Worm (Caenorhabditis elegans): ENCODE data around the gene cpt-5.

- TF ChIP-seq zag-1 (tag; optimal IDR thresholded peaks at IDR 0.05): no peak
- peak; percentile 75 for TF ChIP-seq mdl-1 (tag; optimal IDR thresholded peaks at IDR 0.05)
- TF ChIP-seq ceh-82 (tag; optimal IDR thresholded peaks at IDR 0.05): no peak
- TF ChIP-seq pqm-1 (tag; optimal IDR thresholded peaks at IDR 0.05): peak; percentile 95
- TF ChIP-seq unc-39 (tag; optimal IDR thresholded peaks at IDR 0.05): no peak
- TF ChIP-seq nhr-11 (tag; optimal IDR thresholded peaks at IDR 0.05): peak; percentile 27
- no peak for TF ChIP-seq fkh-2 (tag; optimal IDR thresholded peaks at IDR 0.05)
These were observed 36.4 kb downstream of the cpt-5 start, which contains the start of gene C06B3.7 for ce11 chrV:13909400-13909799.

Data from whole organism, L3 larva.